Fruit fly (Drosophila melanogaster): ENCODE measurements around the gene toc.

DNA sequence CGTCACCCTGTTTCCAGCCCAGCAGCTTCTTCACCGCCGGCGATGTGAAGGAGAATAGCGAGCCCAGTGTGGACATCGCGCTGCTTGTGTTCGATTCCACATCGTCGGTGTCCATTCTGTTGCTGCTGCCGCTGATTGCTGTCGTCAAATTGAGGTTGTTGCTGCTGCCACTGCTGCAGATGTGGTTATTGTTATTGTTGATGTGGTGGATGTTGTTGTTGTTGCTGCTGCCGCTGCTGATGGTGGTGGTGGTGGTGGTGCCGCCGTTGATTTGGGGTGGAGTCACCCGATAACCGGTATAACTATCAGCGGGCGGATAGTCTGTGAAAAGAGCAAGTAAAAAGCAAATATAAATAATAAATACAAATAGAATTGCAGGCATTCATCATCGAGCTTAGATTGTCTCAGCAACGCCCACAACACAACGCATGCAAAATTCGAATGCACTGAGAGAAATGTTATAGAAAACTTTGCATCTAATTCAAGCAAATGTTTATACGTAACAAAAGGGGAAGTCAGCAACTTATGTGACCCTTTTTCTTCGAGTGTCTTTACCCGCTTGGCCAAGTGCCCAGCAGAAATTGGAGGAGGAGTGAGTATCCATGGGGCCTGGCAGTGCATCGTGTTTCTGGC lies 4.5 kb upstream of the toc start:
- TF ChIP-seq CG8478 (optimal IDR thresholded peaks at IDR 0.05), result no peak
- TF ChIP-seq CTCF (optimal IDR thresholded peaks at IDR 0.05), result no peak

All from S2 (cell line).